Worm (Caenorhabditis elegans) whole organism, L1 larva: Measurements from ENCODE around the gene ugt-24.
A peak's percentile ranks its signal among the peaks of the same experiment; 100 is the strongest.

ENCODE experiments used
- C16A3.4 ChIP-seq: fragments of 150-350 bp; optimal IDR thresholded peaks from 2 replicates; lab custom pipeline; 2014; ENCODE audit warnings: missing biosample characterization, missing genetic modification characterization
- F16B12.6 ChIP-seq: fragments of 150-350 bp; optimal IDR thresholded peaks from 2 replicates; lab custom pipeline; 2014; ENCODE audit warnings: missing biosample characterization, missing genetic modification characterization
- aha-1 ChIP-seq: fragments of 150-350 bp; optimal IDR thresholded peaks from 2 replicates; lab custom pipeline; 2014; ENCODE audit warnings: missing biosample characterization, missing genetic modification characterization
- alr-1 ChIP-seq: fragments of 200-800 bp; sonication (Bioruptor generic); optimal IDR thresholded peaks from 2 replicates; lab custom pipeline; 2018; ENCODE audit warnings: borderline replicate concordance, mild to moderate bottlenecking, missing genetic modification characterization, missing compliant biosample characterization
- aly-2 ChIP-seq: fragments of 150-350 bp; optimal IDR thresholded peaks from 2 replicates; lab custom pipeline; 2014; ENCODE audit warnings: missing biosample characterization, missing genetic modification characterization
- ama-1 ChIP-seq: fragments of 150-350 bp; optimal IDR thresholded peaks from 2 replicates; lab custom pipeline; 2014
- ceh-63 ChIP-seq: fragments of 200-800 bp; sonication (Bioruptor generic); optimal IDR thresholded peaks from 2 replicates; lab custom pipeline; 2018; ENCODE audit warnings: mild to moderate bottlenecking, missing genetic modification characterization, missing compliant biosample characterization
- ceh-90 ChIP-seq: sonication (generic microtip); optimal IDR thresholded peaks from 2 replicates; lab custom pipeline; 2016; ENCODE audit warnings: missing genetic modification characterization, missing compliant biosample characterization
- ces-1 ChIP-seq: fragments of 150-350 bp; optimal IDR thresholded peaks from 2 replicates; lab custom pipeline; 2014; ENCODE audit warnings: missing biosample characterization, missing genetic modification reagents, missing genetic modification characterization
- dpl-1 ChIP-seq, 3 experiments: fragments of 150-350 bp in 2 of 3; sonication (generic microtip) in 1 of 3; optimal IDR thresholded peaks; 2 replicates each; lab custom pipeline; 2014 to 2017; ENCODE audit warnings: missing biosample characterization in 3 of 3, missing genetic modification characterization in 3 of 3, missing genetic modification reagents in 3 of 3
- dsc-1 ChIP-seq: sonication (generic microtip); optimal IDR thresholded peaks from 2 replicates; lab custom pipeline; 2016; ENCODE audit warnings: mild to moderate bottlenecking, missing genetic modification characterization, missing compliant biosample characterization
- efl-1 ChIP-seq, 4 experiments: fragments of 150-350 bp; optimal IDR thresholded peaks in 3 of 4; peaks in 1 of 4; 1 replicate in 1 of 4; 2 replicates in 3 of 4; lab custom pipeline; 2014; ENCODE audit warnings: missing biosample characterization in 2 of 4, missing genetic modification characterization in 2 of 4, missing genetic modification reagents in 2 of 4
- fkh-8 ChIP-seq: sonication (generic microtip); optimal IDR thresholded peaks from 2 replicates; lab custom pipeline; 2016; ENCODE audit warnings: mild to moderate bottlenecking, missing genetic modification characterization, missing compliant biosample characterization
- hlh-4 ChIP-seq: sonication (generic microtip); optimal IDR thresholded peaks from 2 replicates; lab custom pipeline; 2016; ENCODE audit warnings: mild to moderate bottlenecking, missing genetic modification characterization, missing compliant biosample characterization
- jun-1 ChIP-seq: fragments of 150-350 bp; optimal IDR thresholded peaks from 2 replicates; lab custom pipeline; 2014; ENCODE audit warnings: missing biosample characterization, missing genetic modification reagents, missing genetic modification characterization
- lin-14 ChIP-seq: fragments of 200-800 bp; sonication (Bioruptor generic); optimal IDR thresholded peaks from 2 replicates; lab custom pipeline; 2018; ENCODE audit warnings: mild to moderate bottlenecking, missing genetic modification characterization, moderate library complexity, missing compliant biosample characterization
- lin-35 ChIP-seq, 2 experiments: fragments of 150-350 bp; optimal IDR thresholded peaks; 2 replicates each; lab custom pipeline; 2014; ENCODE audit warnings: missing biosample characterization in 2 of 2, missing genetic modification characterization in 2 of 2, missing genetic modification reagents in 2 of 2
- lir-3 ChIP-seq: sonication (generic microtip); optimal IDR thresholded peaks from 2 replicates; lab custom pipeline; 2016; ENCODE audit warnings: mild to moderate bottlenecking, missing genetic modification characterization, moderate library complexity, missing compliant biosample characterization; ENCODE audit not compliant: poor library complexity
- mdl-1 ChIP-seq, 2 experiments: fragments of 150-350 bp; optimal IDR thresholded peaks; 2 replicates each; lab custom pipeline; 2014 to 2017; ENCODE audit warnings: missing biosample characterization in 2 of 2, missing genetic modification characterization in 2 of 2, inconsistent platforms in 1 of 2
- mef-2 ChIP-seq: fragments of 150-350 bp; optimal IDR thresholded peaks from 2 replicates; lab custom pipeline; 2014; ENCODE audit warnings: missing biosample characterization, missing genetic modification characterization
- nhr-19 ChIP-seq: fragments of 200-800 bp; sonication (Bioruptor generic); conservative IDR thresholded peaks from 2 replicates; pipeline ENCODE4 v1.3.6; 2022; ENCODE audit warnings: missing genetic modification characterization, missing compliant biosample characterization
- nhr-28 ChIP-seq: fragments of 150-350 bp; optimal IDR thresholded peaks from 2 replicates; lab custom pipeline; 2014; ENCODE audit warnings: missing biosample characterization, missing genetic modification characterization
- nhr-47 ChIP-seq: sonication (generic microtip); optimal IDR thresholded peaks from 2 replicates; lab custom pipeline; 2016; ENCODE audit warnings: mild to moderate bottlenecking, missing genetic modification characterization, moderate library complexity, missing compliant biosample characterization
- nhr-71 ChIP-seq: sonication (generic microtip); optimal IDR thresholded peaks from 2 replicates; lab custom pipeline; 2016; ENCODE audit warnings: mild to moderate bottlenecking, missing genetic modification characterization, moderate library complexity, missing compliant biosample characterization
- nhr-76 ChIP-seq: sonication (generic microtip); optimal IDR thresholded peaks from 2 replicates; lab custom pipeline; 2017; ENCODE audit warnings: missing biosample characterization, missing genetic modification characterization
- nhr-85 ChIP-seq: sonication (generic microtip); peaks from one replicate; lab custom pipeline; 2016; ENCODE audit warnings: missing genetic modification characterization, inconsistent platforms, missing compliant biosample characterization
- nhr-90 ChIP-seq: sonication (generic microtip); optimal IDR thresholded peaks from 2 replicates; lab custom pipeline; 2016; ENCODE audit warnings: mild to moderate bottlenecking, missing genetic modification characterization, missing compliant biosample characterization; ENCODE audit not compliant: poor library complexity
- pax-3 ChIP-seq: fragments of 200-800 bp; sonication (Bioruptor generic); optimal IDR thresholded peaks from 2 replicates; lab custom pipeline; 2018; ENCODE audit warnings: mild to moderate bottlenecking, missing genetic modification characterization, moderate library complexity, missing compliant biosample characterization
- rnt-1 ChIP-seq: sonication (generic microtip); optimal IDR thresholded peaks from 2 replicates; lab custom pipeline; 2016; ENCODE audit warnings: mild to moderate bottlenecking, missing genetic modification characterization, moderate library complexity, missing compliant biosample characterization
- sox-4 ChIP-seq: sonication (generic microtip); optimal IDR thresholded peaks from 2 replicates; lab custom pipeline; 2016; ENCODE audit warnings: missing genetic modification characterization, missing compliant biosample characterization
- sup-37 ChIP-seq: fragments of 200-800 bp; sonication (Bioruptor generic); optimal IDR thresholded peaks from 2 replicates; lab custom pipeline; 2018; ENCODE audit warnings: mild to moderate bottlenecking, missing genetic modification characterization, missing compliant biosample characterization
- swsn-7 ChIP-seq: sonication (generic microtip); optimal IDR thresholded peaks from 2 replicates; lab custom pipeline; 2016; ENCODE audit warnings: missing genetic modification characterization, missing compliant biosample characterization
- unc-130 ChIP-seq: fragments of 150-350 bp; optimal IDR thresholded peaks from 2 replicates; lab custom pipeline; 2017; ENCODE audit warnings: missing biosample characterization, missing genetic modification characterization, inconsistent platforms
- unc-86 ChIP-seq: sonication (generic microtip); optimal IDR thresholded peaks from 2 replicates; lab custom pipeline; 2016; ENCODE audit warnings: missing genetic modification characterization, missing compliant biosample characterization
- xbp-1 ChIP-seq: sonication (generic microtip); optimal IDR thresholded peaks from 2 replicates; lab custom pipeline; 2016; ENCODE audit warnings: missing genetic modification characterization, missing compliant biosample characterization
- ztf-11 ChIP-seq, 2 experiments: sonication (generic microtip); optimal IDR thresholded peaks; 2 replicates each; lab custom pipeline; 2016 to 2017; ENCODE audit warnings: missing genetic modification characterization in 2 of 2, missing biosample characterization in 1 of 2, missing compliant biosample characterization in 1 of 2
- ztf-4 ChIP-seq: fragments of 150-350 bp; optimal IDR thresholded peaks from 2 replicates; lab custom pipeline; 2014; ENCODE audit warnings: missing biosample characterization, missing genetic modification characterization

The ugt-24 gene

DNA sequence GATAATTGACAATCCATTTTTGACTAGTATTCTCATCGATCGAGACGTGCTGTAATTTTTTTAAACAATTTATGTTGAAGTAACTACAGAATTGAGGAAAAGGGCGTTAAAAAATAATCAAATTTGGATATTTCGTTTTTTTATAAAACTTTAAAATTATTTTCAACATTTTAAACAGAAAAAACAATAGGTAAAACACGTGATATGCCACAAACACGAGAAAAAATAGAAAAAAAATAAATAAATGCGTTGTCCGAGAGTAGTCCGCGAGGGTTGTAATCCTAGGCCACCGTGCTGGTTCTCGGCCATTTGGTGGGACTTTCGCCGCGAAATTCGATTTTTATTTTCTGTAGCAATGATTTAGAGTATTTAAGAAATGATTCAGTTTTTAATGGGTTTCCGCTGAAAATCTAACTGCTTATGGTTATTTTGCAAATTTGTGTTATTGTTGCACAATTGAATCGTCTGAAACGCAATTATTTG, 4.2 kb downstream of the ugt-24 start, which contains the start of gene C49A9.10 (continued):
- TF ChIP-seq swsn-7 (tag; lab: Kevin White, UChicago) (peak; percentile 92), ztf-11 (tag; optimal IDR thresholded peaks at IDR 0.05; lab: Kevin White, UChicago) (peak in 1 of 2 experiments; percentile 98), alr-1 (tag; lab: Kevin White, UChicago) (no peak), unc-86 (tag; lab: Kevin White, UChicago) (peak; percentile 88), C16A3.4 (tag; lab: Kevin White, UChicago) (peak; percentile 63), lin-35 (GFP tag; optimal IDR thresholded peaks at IDR 0.05; lab: Kevin White, UChicago) (peak; percentile 98), nhr-28 (tag; lab: Kevin White, UChicago) (no peak), sup-37 (GFP tag; lab: Kevin White, UChicago) (peak; percentile 86), unc-130 (tag; lab: Kevin White, UChicago) (peak; percentile 88), sox-4 (tag; lab: Kevin White, UChicago) (peak; percentile 97), aha-1 (tag; lab: Kevin White, UChicago) (peak; percentile 8), ceh-63 (no peak), pax-3 (tag; lab: Kevin White, UChicago) (peak; percentile 97), mdl-1 (tag; optimal IDR thresholded peaks at IDR 0.05; lab: Kevin White, UChicago) (peak in 1 of 2 experiments; percentile 61), dsc-1 (tag; lab: Kevin White, UChicago) (peak; percentile 97), xbp-1 (tag; lab: Kevin White, UChicago) (peak; percentile 92), nhr-90 (tag; lab: Kevin White, UChicago) (peak; percentile 97), nhr-76 (no peak), ztf-4 (tag; lab: Kevin White, UChicago) (peak; percentile 42), nhr-85 (tag; lab: Kevin White, UChicago) (peak; percentile 97), lin-14 (GFP tag; lab: Kevin White, UChicago) (peak; percentile 91), fkh-8 (tag; lab: Kevin White, UChicago) (peak; percentile 76), nhr-71 (tag; lab: Kevin White, UChicago) (peak; percentile 96), rnt-1 (tag; lab: Kevin White, UChicago) (peak; percentile 100), ceh-90 (peak; percentile 98), ama-1 (lab: Kevin White, UChicago) (no peak), lir-3 (tag; lab: Kevin White, UChicago) (peak; percentile 99), F16B12.6 (tag; lab: Kevin White, UChicago) (peak; percentile 58), nhr-47 (tag; lab: Kevin White, UChicago) (peak; percentile 97), jun-1 (tag; lab: Kevin White, UChicago) (peak; percentile 53), ces-1 (no peak), mef-2 (tag; lab: Kevin White, UChicago) (peak; percentile 41)
- TF ChIP-seq, all 84 proteins: peak for 65

DNA sequence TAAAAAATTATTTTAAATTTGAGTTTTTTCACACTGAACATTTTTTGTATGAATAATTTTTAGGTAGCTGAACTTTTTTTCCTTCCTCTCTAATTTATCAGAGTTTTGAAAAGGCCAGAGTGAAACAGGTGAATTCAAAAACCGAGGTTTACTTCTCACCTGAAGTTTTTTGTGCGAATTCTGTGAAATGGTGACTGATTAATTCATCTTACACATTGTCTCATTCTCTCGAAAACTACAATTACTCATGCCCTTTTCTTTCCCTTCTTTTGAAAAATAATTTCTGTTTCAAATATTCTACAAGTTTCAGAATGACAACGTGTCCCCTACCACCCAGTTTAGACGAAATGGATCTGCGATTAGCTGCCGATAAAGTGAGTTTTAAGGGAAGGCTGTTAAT, 8.8 kb downstream of the ugt-24 start, which contains the start of gene tkr-2:
Gene tkr-2 (plus strand): TSS at position 301 of the 400 bp plus-strand sequence.
- TF ChIP-seq efl-1 (optimal IDR thresholded peaks at IDR 0.05; lab: Kevin White, UChicago) (no peak), efl-1 (GFP tag; optimal IDR thresholded peaks at IDR 0.05 in 1 of 2; lab: Kevin White, UChicago) (no peak), hlh-4 (tag; lab: Kevin White, UChicago) (peak; percentile 11)

DNA sequence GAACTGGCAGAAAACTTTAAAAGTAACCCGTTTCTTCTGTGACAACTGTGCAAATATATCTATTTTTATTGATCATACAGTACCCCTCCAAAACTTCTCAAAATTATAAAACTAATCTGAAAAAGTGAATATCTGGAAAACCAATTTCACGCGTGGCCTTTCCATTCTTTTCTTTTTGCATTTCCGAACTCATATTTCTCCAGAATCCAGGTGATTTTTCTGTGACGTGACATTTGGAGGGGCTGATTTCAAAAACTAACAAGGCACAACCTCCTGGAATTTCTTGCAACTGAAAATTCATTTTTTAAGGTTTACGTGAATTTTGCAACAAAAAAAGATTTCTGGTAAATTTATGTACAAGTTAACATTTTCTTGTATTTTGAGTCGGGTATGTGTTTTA, 10.3 kb downstream of the ugt-24 start:
- TF ChIP-seq aly-2 (tag; lab: Kevin White, UChicago) = no peak
- TF ChIP-seq dpl-1 (GFP tag; optimal IDR thresholded peaks at IDR 0.05; lab: Kevin White, UChicago) = no peak
- no peak for TF ChIP-seq nhr-19 (GFP tag; lab: Robert Waterston, UW)
- TF ChIP-seq ces-1 = no peak
- TF ChIP-seq ztf-4 (tag; lab: Kevin White, UChicago) = no peak
- TF ChIP-seq hlh-4 (tag; lab: Kevin White, UChicago) = peak; percentile 96
- peak; percentile 28 for TF ChIP-seq nhr-71 (tag; lab: Kevin White, UChicago)
- TF ChIP-seq fkh-8 (tag; lab: Kevin White, UChicago) = peak; percentile 23
- TF ChIP-seq pax-3 (tag; lab: Kevin White, UChicago) = no peak
